Fruit fly (Drosophila melanogaster): Measurements from ENCODE around the gene CG3792.

dm6 chr2L:4971329-4971798, 5.7 kb upstream of the CG3792 start, which contains the start of gene CG14043:
- TF ChIP-seq lola (GFP tag; optimal IDR thresholded peaks at IDR 0.05) (no peak), psq (GFP tag; optimal IDR thresholded peaks at IDR 0.05) (no peak), Hr78 (GFP tag; optimal IDR thresholded peaks at IDR 0.05) (no peak), Vsx2 (GFP tag; optimal IDR thresholded peaks at IDR 0.05; ENCODE audit: partially characterized antibody) (no peak), ey (GFP tag; optimal IDR thresholded peaks at IDR 0.05) (no peak), Myc (optimal IDR thresholded peaks at IDR 0.05) (peak; percentile 46), Rel (GFP tag; optimal IDR thresholded peaks at IDR 0.05) (no peak), Rel (tag; optimal IDR thresholded peaks at IDR 0.05) (peak; percentile 51)
